Worm (Caenorhabditis elegans): ENCODE data around the gene T19C3.7.
A peak's percentile ranks its signal among the peaks of the same experiment; 100 is the strongest.

T19C3.7 gene

DNA sequence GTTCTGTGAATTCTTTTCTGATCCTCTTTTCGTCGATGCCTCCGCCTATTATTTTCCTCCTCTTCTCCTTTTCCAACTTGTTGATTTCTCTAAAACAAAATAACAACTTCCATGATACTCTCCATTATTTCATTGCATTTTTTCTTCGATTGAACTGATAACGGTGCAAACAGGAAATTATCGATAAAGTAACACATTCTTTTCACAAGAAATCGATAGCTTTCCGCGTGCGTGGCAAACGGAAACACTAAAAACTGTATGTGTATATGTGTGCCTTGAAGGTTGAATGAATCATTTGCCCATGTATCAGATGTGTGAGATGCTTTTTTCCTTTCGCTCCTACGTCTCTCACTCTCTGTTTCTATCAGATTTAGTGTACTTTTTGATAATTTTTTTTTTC, 15.6 kb upstream of the T19C3.7 start (continued):
- TF ChIP-seq tag-97 (GFP tag; IDR thresholded peaks at IDR 0.05) (no peak), dve-1 (tag; optimal IDR thresholded peaks at IDR 0.05; ENCODE audit: insufficient read depth) (peak; percentile 49), ama-1 (optimal IDR thresholded peaks at IDR 0.05) (no peak), dmd-9 (GFP tag; IDR thresholded peaks at IDR 0.05) (no peak), hlh-30 (tag; optimal IDR thresholded peaks at IDR 0.05; ENCODE audit: insufficient read depth) (peak; percentile 45), mes-2 (tag; optimal IDR thresholded peaks at IDR 0.05; ENCODE audit: poor library complexity, severe bottlenecking) (peak; percentile 36)

DNA sequence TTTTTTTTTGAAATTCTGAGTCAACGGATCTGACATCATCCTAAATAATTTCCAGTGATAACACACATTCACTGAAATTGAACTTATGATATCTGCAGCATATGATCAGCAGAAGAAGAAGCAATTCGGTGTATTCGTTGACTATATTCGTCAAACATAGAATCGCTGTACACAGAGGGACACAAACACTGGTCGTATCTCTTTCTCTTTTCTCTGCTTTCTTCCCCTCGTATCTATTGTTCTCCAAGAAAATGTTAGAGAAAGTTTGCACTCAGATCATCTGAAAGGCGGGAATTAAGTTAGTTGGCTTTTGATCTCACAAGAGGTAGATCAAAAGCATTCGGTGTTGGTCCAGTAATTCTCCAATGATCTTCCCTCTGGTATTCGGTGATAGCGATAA, 14.6 kb upstream of the T19C3.7 start:
- TF ChIP-seq aly-2 (tag; optimal IDR thresholded peaks at IDR 0.05) (no peak), mes-2 (tag; optimal IDR thresholded peaks at IDR 0.05; ENCODE audit: poor library complexity, severe bottlenecking) (no peak), ZK337.2 (GFP tag; IDR thresholded peaks at IDR 0.05) (no peak), nhr-11 (tag; optimal IDR thresholded peaks at IDR 0.05) (no peak), aha-1 (tag) (peak; percentile 87), lin-39 (tag; optimal IDR thresholded peaks at IDR 0.05) (no peak), nhr-28 (tag; optimal IDR thresholded peaks at IDR 0.05) (peak; percentile 58), daf-16 (GFP tag; optimal IDR thresholded peaks at IDR 0.05) (no peak), daf-16 (tag; optimal IDR thresholded peaks at IDR 0.05) (no peak), lin-13 (GFP tag; optimal IDR thresholded peaks at IDR 0.05) (no peak), mdl-1 (tag; optimal IDR thresholded peaks at IDR 0.05) (peak in 1 of 2 experiments; percentile 2)

DNA sequence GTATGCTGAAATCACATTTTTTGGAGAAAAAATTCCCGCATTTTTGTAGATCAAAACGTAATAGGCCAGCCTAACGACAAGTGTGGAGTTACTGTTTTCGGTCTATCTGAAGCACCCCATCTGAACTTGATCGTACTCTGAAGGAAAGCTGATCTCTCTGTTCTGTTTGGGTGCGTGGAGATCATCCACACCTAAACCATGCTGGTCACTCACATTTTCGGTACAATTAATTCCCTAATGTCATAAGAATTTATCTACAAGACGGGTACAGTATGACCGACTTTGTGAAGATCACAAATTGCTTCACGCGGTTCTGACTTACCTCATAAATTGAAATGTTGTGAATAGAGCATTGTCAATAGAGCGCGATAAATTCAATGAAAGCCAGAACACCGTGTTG, 14.0 kb upstream of the T19C3.7 start:
- TF ChIP-seq zip-2 (tag; optimal IDR thresholded peaks at IDR 0.05): no peak
- TF ChIP-seq nhr-28 (tag; optimal IDR thresholded peaks at IDR 0.05): peak; percentile 52
- no peak for TF ChIP-seq ceh-32 (tag; optimal IDR thresholded peaks at IDR 0.05; ENCODE audit: poor library complexity)

DNA sequence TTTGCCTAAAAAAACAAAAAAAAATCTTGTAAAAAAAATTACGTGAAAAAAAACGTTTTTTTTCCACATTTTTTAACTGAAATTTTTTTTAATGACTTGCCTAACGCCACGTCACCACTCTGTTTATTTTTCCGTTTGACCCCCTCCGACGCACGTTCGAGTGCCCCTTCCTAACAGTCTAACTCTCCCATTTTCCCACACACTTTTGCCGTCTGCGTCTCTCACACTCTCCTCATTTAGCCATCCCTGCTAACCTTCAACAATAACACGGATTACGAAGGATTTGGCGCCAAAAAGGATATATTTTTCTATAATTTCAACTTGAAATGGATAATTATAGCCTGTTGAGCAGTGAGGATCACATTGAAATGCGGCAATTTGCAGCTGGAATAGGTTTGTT, 11.3 kb upstream of the T19C3.7 start:
- TF ChIP-seq hif-1 (tag; optimal IDR thresholded peaks at IDR 0.05) (peak in 1 of 2 experiments; percentile 35), hmg-1.1 (GFP tag; IDR thresholded peaks at IDR 0.05) (0 out of 2 replicates have a peak, but pooled peaks have one; percentile 25), daf-16 (GFP tag; optimal IDR thresholded peaks at IDR 0.05) (peak in 1 of 2 experiments; percentile 21), daf-16 (tag; optimal IDR thresholded peaks at IDR 0.05) (no peak), hlh-11 (tag; optimal IDR thresholded peaks at IDR 0.05) (peak; percentile 2), egl-27 (tag; optimal IDR thresholded peaks at IDR 0.05) (no peak), aha-1 (tag) (peak; percentile 41), rbr-2 (tag; optimal IDR thresholded peaks at IDR 0.05) (peak; percentile 8), lin-38 (GFP tag; IDR thresholded peaks at IDR 0.05) (0 out of 2 replicates have a peak, but pooled peaks have one; percentile 25), pha-4 (GFP tag; IDR thresholded peaks at IDR 0.05) (no peak), pha-4 (tag; optimal IDR thresholded peaks at IDR 0.05) (peak; percentile 42), lin-1 (GFP tag; IDR thresholded peaks at IDR 0.05) (no peak), zfp-3 (GFP tag; conservative IDR thresholded peaks at IDR 0.05) (no peak), nhr-28 (tag; optimal IDR thresholded peaks at IDR 0.05) (no peak), nhr-102 (tag; optimal IDR thresholded peaks at IDR 0.05) (no peak)

DNA sequence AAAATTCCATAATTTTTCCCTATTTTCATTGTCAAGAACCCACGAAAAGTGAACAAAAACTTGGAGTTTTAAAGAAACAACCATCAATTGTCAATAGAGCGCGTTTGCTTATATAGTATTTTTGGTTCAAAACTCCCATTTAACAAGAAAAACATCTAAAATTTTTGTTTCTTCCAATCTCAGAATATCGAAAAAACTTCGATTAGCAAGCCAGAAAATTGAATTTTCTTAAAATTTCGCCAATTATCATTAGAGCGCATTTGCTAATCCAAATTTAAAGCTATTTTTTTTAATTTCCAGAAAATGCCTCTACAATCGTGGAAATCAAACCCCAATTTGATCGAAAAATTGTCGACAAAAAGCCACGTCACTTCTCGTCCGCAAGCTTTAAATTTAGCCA, 10.5 kb upstream of the T19C3.7 start, which contains the start of gene orai-1:
Gene orai-1 (plus strand): TSS at position 301 of the 400 bp plus-strand sequence.
- TF ChIP-seq lin-38 (GFP tag; IDR thresholded peaks at IDR 0.05) (peak; percentile 59), gei-8 (GFP tag; optimal IDR thresholded peaks at IDR 0.05) (peak; percentile 8), F37D6.2 (tag; optimal IDR thresholded peaks at IDR 0.05) (no peak), mxl-2 (GFP tag; conservative IDR thresholded peaks at IDR 0.05) (no peak), madf-9 (GFP tag; conservative IDR thresholded peaks at IDR 0.05) (no peak), nhr-10 (tag; optimal IDR thresholded peaks at IDR 0.05) (no peak), dmd-6 (GFP tag; IDR thresholded peaks at IDR 0.05) (no peak), lsy-2 (tag; optimal IDR thresholded peaks at IDR 0.05) (no peak), mes-2 (tag; optimal IDR thresholded peaks at IDR 0.05; ENCODE audit: poor library complexity, severe bottlenecking) (no peak), ceh-20 (GFP tag; IDR thresholded peaks at IDR 0.05) (no peak), tag-97 (GFP tag; IDR thresholded peaks at IDR 0.05) (no peak), hmg-1.1 (GFP tag; IDR thresholded peaks at IDR 0.05) (no peak), saeg-2 (GFP tag; IDR thresholded peaks at IDR 0.05) (no peak), ctbp-1 (GFP tag; IDR thresholded peaks at IDR 0.05) (no peak), unc-62 (GFP tag; optimal IDR thresholded peaks at IDR 0.05 in 1 of 2) (peak in 1 of 2 experiments; percentile 23), unc-62 (tag; optimal IDR thresholded peaks at IDR 0.05) (no peak)

All from whole organism, L4 larva.